Worm (Caenorhabditis elegans): ENCODE results near the gene gst-19.

gst-19 gene

DNA sequence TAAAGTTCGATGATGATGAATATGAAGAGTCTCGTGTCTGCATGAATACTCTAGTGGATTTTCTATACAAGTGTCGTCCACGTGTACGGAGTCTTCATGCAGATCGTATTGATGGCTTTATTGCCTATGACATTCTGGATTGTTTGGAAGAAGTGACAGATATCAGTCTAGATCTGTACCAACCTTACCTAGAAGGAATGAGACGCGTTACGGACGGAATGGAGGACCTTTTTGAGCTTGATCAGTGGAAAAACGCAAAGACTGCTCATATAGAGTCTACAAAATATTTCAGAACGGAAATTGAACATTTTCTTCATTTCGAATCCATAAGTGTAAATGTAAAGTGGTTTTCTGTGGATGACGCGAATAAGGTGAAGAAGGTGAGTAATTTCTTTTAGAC, 21.3 kb upstream of the gst-19 start, which contains the start of gene fbxa-169:
Gene fbxa-169, plus strand, starts transcription at position 301 of the 400 bp plus-strand sequence.
- TF ChIP-seq C17E4.6 (GFP tag; IDR thresholded peaks at IDR 0.05), result no peak
- no peak for TF ChIP-seq hrde-1 (tag; optimal IDR thresholded peaks at IDR 0.05; ENCODE audit: borderline replicate concordance)
- no peak for TF ChIP-seq snpc-4 (GFP tag; optimal IDR thresholded peaks at IDR 0.05)
- TF ChIP-seq snpc-4 (tag; optimal IDR thresholded peaks at IDR 0.05), result no peak
- TF ChIP-seq akir-1 (GFP tag; optimal IDR thresholded peaks at IDR 0.05), result no peak
- no peak for TF ChIP-seq lin-26 (GFP tag; IDR thresholded peaks at IDR 0.05)
- TF ChIP-seq egrh-3 (GFP tag; IDR thresholded peaks at IDR 0.05), result no peak
- TF ChIP-seq rcor-1 (GFP tag; IDR thresholded peaks at IDR 0.05), result no peak
- no peak for TF ChIP-seq die-1 (tag; optimal IDR thresholded peaks at IDR 0.05)
- no peak for TF ChIP-seq repo-1 (tag; optimal IDR thresholded peaks at IDR 0.05)
- no peak for TF ChIP-seq ztf-26 (tag; optimal IDR thresholded peaks at IDR 0.05)
- no peak for TF ChIP-seq B0019.2 (GFP tag; conservative IDR thresholded peaks at IDR 0.05)
- no peak for TF ChIP-seq atf-7 (tag; optimal IDR thresholded peaks at IDR 0.05)
- TF ChIP-seq D2030.7 (GFP tag; IDR thresholded peaks at IDR 0.05), result no peak
- TF ChIP-seq aptf-2 (GFP tag; conservative IDR thresholded peaks at IDR 0.05), result no peak
- no peak for TF ChIP-seq T26A5.8 (tag; optimal IDR thresholded peaks at IDR 0.05)
- no peak for TF ChIP-seq ceh-100 (GFP tag; IDR thresholded peaks at IDR 0.05)
- no peak for TF ChIP-seq ceh-27 (GFP tag; optimal IDR thresholded peaks at IDR 0.05)
- no peak for TF ChIP-seq ztf-25 (GFP tag; IDR thresholded peaks at IDR 0.05)
- no peak for TF ChIP-seq bed-1 (GFP tag; IDR thresholded peaks at IDR 0.05)

DNA sequence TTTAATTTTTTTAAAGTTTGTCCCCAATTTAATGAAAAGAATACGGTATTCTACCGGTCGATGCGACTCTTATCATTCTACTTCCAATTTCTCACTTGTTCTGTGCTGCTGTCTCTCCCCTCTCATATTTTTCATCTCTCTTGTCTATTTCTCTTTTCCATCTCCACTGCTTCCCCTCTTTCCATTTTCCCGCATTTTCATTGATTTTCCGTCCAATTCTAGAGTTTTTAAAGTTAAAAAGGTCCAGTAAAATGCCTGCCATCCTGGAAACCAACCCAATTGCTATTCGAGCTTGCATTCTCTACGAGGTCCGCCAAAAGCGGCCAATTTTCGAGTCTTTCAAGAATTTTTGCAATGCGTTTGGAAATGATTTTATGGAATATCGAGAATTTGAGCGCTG, 14.4 kb upstream of the gst-19 start, which contains the start of gene fbxa-167:
Gene fbxa-167, plus strand, starts transcription at position 179 of the 400 bp plus-strand sequence.
- TF ChIP-seq hmg-1.2 (GFP tag; IDR thresholded peaks at IDR 0.05) (peak; percentile 58; the same call in 1 of the 2 replicates), nhr-90 (tag; optimal IDR thresholded peaks at IDR 0.05) (no peak), egl-18 (GFP tag; IDR thresholded peaks at IDR 0.05) (no peak), ztf-22 (GFP tag; optimal IDR thresholded peaks at IDR 0.05) (no peak), nfya-1 (tag; optimal IDR thresholded peaks at IDR 0.05; ENCODE audit: borderline replicate concordance, insufficient read depth) (no peak), ceh-79 (tag; optimal IDR thresholded peaks at IDR 0.05) (no peak), F10E7.11 (tag; optimal IDR thresholded peaks at IDR 0.05) (no peak), bed-1 (GFP tag; IDR thresholded peaks at IDR 0.05) (no peak)

DNA sequence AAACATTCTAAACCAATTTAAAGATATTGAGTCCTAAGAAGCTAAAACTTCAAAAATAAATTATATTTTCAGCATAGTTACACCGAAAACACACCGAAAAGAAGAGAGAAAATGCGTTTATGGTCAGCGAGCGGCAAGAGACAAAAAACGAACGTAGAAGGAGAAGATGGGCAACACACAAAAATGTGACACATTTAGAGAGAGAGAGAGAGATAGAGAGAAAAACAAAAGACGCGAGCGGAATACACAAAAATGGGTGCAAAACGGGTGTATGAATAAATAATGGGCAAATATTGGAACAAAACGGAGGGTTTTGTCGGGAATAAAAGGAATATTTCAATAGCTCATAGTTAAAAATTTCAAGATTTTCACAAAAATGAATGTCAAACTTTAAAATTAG, 13.3 kb upstream of the gst-19 start:
- no peak for TF ChIP-seq die-1 (tag; optimal IDR thresholded peaks at IDR 0.05)
- no peak for TF ChIP-seq unc-130 (GFP tag; optimal IDR thresholded peaks at IDR 0.05)
- TF ChIP-seq attf-5 (GFP tag; optimal IDR thresholded peaks at IDR 0.05), result peak; percentile 19
- TF ChIP-seq pbrm-1 (GFP tag; IDR thresholded peaks at IDR 0.05), result no peak

DNA sequence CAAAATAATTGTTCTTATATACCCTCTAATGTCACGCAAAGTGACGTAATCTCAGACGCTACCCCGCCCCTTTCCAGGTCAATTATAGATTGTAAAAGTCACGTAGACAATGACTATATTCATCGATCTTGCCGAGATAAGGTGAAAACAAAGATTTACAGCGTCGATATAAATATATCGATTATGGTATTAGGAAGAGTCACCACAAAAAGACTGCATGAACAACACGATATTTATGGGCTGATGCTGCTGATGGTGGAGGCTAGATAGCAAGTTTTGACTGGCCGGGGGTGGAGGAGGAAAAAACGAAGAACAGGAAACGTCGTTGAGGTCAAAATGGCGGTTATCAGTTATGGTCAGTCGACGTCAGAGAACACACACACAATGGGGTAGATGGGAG, 11.6 kb upstream of the gst-19 start:
- TF ChIP-seq ZK185.1 (tag; optimal IDR thresholded peaks at IDR 0.05; ENCODE audit: poor library complexity, severe bottlenecking) (peak; percentile 5), nhr-80 (tag; optimal IDR thresholded peaks at IDR 0.05) (peak; percentile 62), attf-6 (GFP tag; IDR thresholded peaks at IDR 0.05) (no peak), lin-40 (tag; optimal IDR thresholded peaks at IDR 0.05) (peak; percentile 29)

Data from whole organism, young adult.